Worm (Caenorhabditis elegans) whole organism, late embryonic: ENCODE data around the gene srw-71.

Source experiments
- C38D4.7 ChIP-seq: fragments of 200-800 bp; sonication (Bioruptor generic); optimal IDR thresholded peaks from 2 replicates; lab custom pipeline; 2018; ENCODE audit warnings: mild to moderate bottlenecking, missing genetic modification characterization, moderate library complexity, missing compliant biosample characterization
- F13H6.1 ChIP-seq: sonication (generic microtip); optimal IDR thresholded peaks from 2 replicates; lab custom pipeline; 2016; ENCODE audit warnings: missing genetic modification characterization, missing compliant biosample characterization
- K02D7.2 ChIP-seq: sonication (generic microtip); optimal IDR thresholded peaks from 2 replicates; lab custom pipeline; 2017; ENCODE audit warnings: mild to moderate bottlenecking, missing genetic modification characterization, missing compliant biosample characterization
- K09A11.1 ChIP-seq: sonication (generic microtip); optimal IDR thresholded peaks from 2 replicates; lab custom pipeline; 2017; ENCODE audit warnings: antibody characterized with exemption, mild to moderate bottlenecking, missing genetic modification characterization, missing compliant biosample characterization; ENCODE audit not compliant: insufficient read depth
- T23F11.4 ChIP-seq: fragments of 200-800 bp; sonication (Bioruptor generic); optimal IDR thresholded peaks from 2 replicates; lab custom pipeline; 2018; ENCODE audit warnings: mild to moderate bottlenecking, missing genetic modification characterization, missing compliant biosample characterization
- Y22D7AL.16 ChIP-seq: sonication (generic microtip); optimal IDR thresholded peaks from 2 replicates; lab custom pipeline; 2016; ENCODE audit warnings: missing genetic modification characterization, missing compliant biosample characterization
- ahr-1 ChIP-seq: sonication (generic microtip); optimal IDR thresholded peaks from 2 replicates; lab custom pipeline; 2016; ENCODE audit warnings: missing genetic modification characterization, missing compliant biosample characterization
- ama-1 ChIP-seq: fragments of 150-350 bp; optimal IDR thresholded peaks from 2 replicates; lab custom pipeline; 2014
- ceh-2 ChIP-seq: sonication (generic microtip); optimal IDR thresholded peaks from 2 replicates; lab custom pipeline; 2016; ENCODE audit warnings: missing genotype, missing genetic modification characterization, missing compliant biosample characterization
- ceh-30 ChIP-seq: fragments of 150-350 bp; optimal IDR thresholded peaks from 2 replicates; lab custom pipeline; 2014; ENCODE audit warnings: missing biosample characterization, missing genetic modification characterization
- ceh-31 ChIP-seq: sonication (generic microtip); optimal IDR thresholded peaks from 2 replicates; lab custom pipeline; 2016; ENCODE audit warnings: missing genetic modification characterization, missing compliant biosample characterization
- ceh-45 ChIP-seq: fragments of 200-800 bp; sonication (Bioruptor generic); IDR thresholded peaks from 2 replicates; pipeline ENCODE4 v1.3.6; 2022; ENCODE audit warnings: missing genetic modification reagents, missing genetic modification characterization, missing compliant biosample characterization
- ceh-48 ChIP-seq: sonication (generic microtip); optimal IDR thresholded peaks from 2 replicates; lab custom pipeline; 2016; ENCODE audit warnings: missing genetic modification characterization, inconsistent platforms, missing compliant biosample characterization
- dve-1 ChIP-seq: sonication (generic microtip); optimal IDR thresholded peaks from 2 replicates; lab custom pipeline; 2017; ENCODE audit warnings: antibody characterized with exemption, mild to moderate bottlenecking, missing genetic modification characterization, missing compliant biosample characterization
- elt-4 ChIP-seq: sonication (generic microtip); optimal IDR thresholded peaks from 2 replicates; lab custom pipeline; 2016; ENCODE audit warnings: missing genetic modification characterization, missing compliant biosample characterization
- eyg-1 ChIP-seq: sonication (generic microtip); optimal IDR thresholded peaks from 2 replicates; lab custom pipeline; 2016; ENCODE audit warnings: missing genotype, missing genetic modification characterization, missing compliant biosample characterization
- fax-1 ChIP-seq: sonication (generic microtip); optimal IDR thresholded peaks from 2 replicates; lab custom pipeline; 2016; ENCODE audit warnings: missing genotype, missing genetic modification characterization, missing compliant biosample characterization
- fkh-10 ChIP-seq: fragments of 150-350 bp; optimal IDR thresholded peaks from 2 replicates; lab custom pipeline; 2014; ENCODE audit warnings: missing biosample characterization, missing genetic modification reagents, missing genetic modification characterization
- fkh-6 ChIP-seq: sonication (generic microtip); optimal IDR thresholded peaks from 2 replicates; lab custom pipeline; 2016; ENCODE audit warnings: missing genetic modification characterization, missing compliant biosample characterization
- gmeb-2 ChIP-seq: sonication (generic microtip); optimal IDR thresholded peaks from 2 replicates; lab custom pipeline; 2016; ENCODE audit warnings: missing genetic modification characterization, inconsistent platforms, missing compliant biosample characterization
- hlh-13 ChIP-seq: fragments of 200-800 bp; sonication (Bioruptor generic); optimal IDR thresholded peaks from 2 replicates; lab custom pipeline; 2018; ENCODE audit warnings: mild to moderate bottlenecking, missing genetic modification characterization, missing compliant biosample characterization
- hlh-15 ChIP-seq: sonication (generic microtip); optimal IDR thresholded peaks from 2 replicates; lab custom pipeline; 2016; ENCODE audit warnings: missing genetic modification characterization, missing compliant biosample characterization
- hlh-8 ChIP-seq: sonication (generic microtip); optimal IDR thresholded peaks from 2 replicates; lab custom pipeline; 2016; ENCODE audit warnings: missing genotype, missing genetic modification characterization, missing compliant biosample characterization
- lim-6 ChIP-seq: sonication (generic microtip); optimal IDR thresholded peaks from 2 replicates; lab custom pipeline; 2016; ENCODE audit warnings: missing genetic modification characterization, missing compliant biosample characterization
- lin-11 ChIP-seq: fragments of 200-800 bp; sonication (Bioruptor generic); optimal IDR thresholded peaks from 2 replicates; lab custom pipeline; 2018; ENCODE audit warnings: mild to moderate bottlenecking, missing genetic modification characterization, missing compliant biosample characterization
- mec-3 ChIP-seq: sonication (generic microtip); optimal IDR thresholded peaks from 2 replicates; lab custom pipeline; 2016; ENCODE audit warnings: borderline replicate concordance, missing genetic modification characterization, missing compliant biosample characterization
- nhr-232 ChIP-seq: sonication (generic microtip); optimal IDR thresholded peaks from 2 replicates; lab custom pipeline; 2016; ENCODE audit warnings: missing genetic modification characterization, missing compliant biosample characterization
- npax-4 ChIP-seq: sonication (generic microtip); optimal IDR thresholded peaks from 2 replicates; lab custom pipeline; 2016; ENCODE audit warnings: missing genetic modification characterization, missing compliant biosample characterization
- odd-2 ChIP-seq: sonication (generic microtip); optimal IDR thresholded peaks from 2 replicates; lab custom pipeline; 2017; ENCODE audit warnings: antibody characterized with exemption, mild to moderate bottlenecking, missing genetic modification characterization, missing compliant biosample characterization
- pag-3 ChIP-seq: sonication (generic microtip); optimal IDR thresholded peaks from 2 replicates; lab custom pipeline; 2016; ENCODE audit warnings: missing compliant biosample characterization, missing genetic modification characterization, borderline replicate concordance
- pha-4 ChIP-seq: fragments of 150-350 bp; optimal IDR thresholded peaks from 2 replicates; lab custom pipeline; 2018; ENCODE audit warnings: missing biosample characterization, missing genetic modification reagents, missing genetic modification characterization
- pqm-1 ChIP-seq: sonication (generic microtip); optimal IDR thresholded peaks from 2 replicates; lab custom pipeline; 2016; ENCODE audit warnings: missing genetic modification characterization, missing compliant biosample characterization
- sdc-2 ChIP-seq: sonication (generic microtip); optimal IDR thresholded peaks from 2 replicates; lab custom pipeline; 2016; ENCODE audit warnings: missing genotype, missing genetic modification characterization, missing compliant biosample characterization
- tbx-7 ChIP-seq: sonication (generic microtip); optimal IDR thresholded peaks from 2 replicates; lab custom pipeline; 2016; ENCODE audit warnings: missing genotype, missing genetic modification characterization, missing compliant biosample characterization
- unc-3 ChIP-seq, 2 experiments: fragments of 200-800 bp in 1 of 2; sonication (Bioruptor generic) in 1 of 2; sonication (generic microtip) in 1 of 2; conservative IDR thresholded peaks in 1 of 2; optimal IDR thresholded peaks in 1 of 2; 2 replicates each; pipeline versions ENCODE4 v1.3.6 to Lab custom; 2016 to 2022; ENCODE audit warnings: missing compliant biosample characterization in 2 of 2, missing genetic modification characterization in 2 of 2, missing genetic modification reagents in 1 of 2
- unc-42 ChIP-seq: sonication (generic microtip); optimal IDR thresholded peaks from 2 replicates; lab custom pipeline; 2016; ENCODE audit warnings: missing genotype, missing genetic modification characterization, missing compliant biosample characterization
- unc-86 ChIP-seq: sonication (generic microtip); optimal IDR thresholded peaks from 2 replicates; lab custom pipeline; 2016; ENCODE audit warnings: missing genetic modification characterization, missing compliant biosample characterization

The srw-71 gene

ce11 chrV:7460898-7461297 is 30.0 kb upstream of the srw-71 start, which contains the start of gene srh-92:
TSS of gene srh-92 (minus strand) at chrV:7460998.
- no peak for TF ChIP-seq Y22D7AL.16
- TF ChIP-seq lin-11 (tag; lab: Kevin White, UChicago), result no peak
- no peak for TF ChIP-seq mec-3 (tag; lab: Kevin White, UChicago)
- no peak for TF ChIP-seq pag-3 (tag; lab: Kevin White, UChicago)
- TF ChIP-seq ceh-2 (tag; lab: Kevin White, UChicago), result no peak
- TF ChIP-seq eyg-1 (tag; lab: Kevin White, UChicago), result no peak
- TF ChIP-seq npax-4, result no peak
- no peak for TF ChIP-seq ceh-30
- no peak for TF ChIP-seq dve-1 (tag; lab: Kevin White, UChicago)
- TF ChIP-seq hlh-13, result no peak
- no peak for TF ChIP-seq F13H6.1 (tag; lab: Kevin White, UChicago)
- no peak for TF ChIP-seq ama-1 (lab: Kevin White, UChicago)
- no peak for TF ChIP-seq ceh-48
- no peak for TF ChIP-seq hlh-8 (tag; lab: Kevin White, UChicago)
- no peak for TF ChIP-seq hlh-15 (tag; lab: Kevin White, UChicago)

- TF ChIP-seq fax-1 (no peak), T23F11.4 (GFP tag; lab: Kevin White, UChicago) (no peak), unc-42 (no peak), nhr-232 (tag; lab: Kevin White, UChicago) (no peak), K09A11.1 (tag; lab: Kevin White, UChicago) (no peak), C38D4.7 (GFP tag; lab: Kevin White, UChicago) (no peak), hlh-8 (tag; lab: Kevin White, UChicago) (no peak), sdc-2 (no peak), unc-86 (no peak)
These were observed 24.1 kb upstream of the srw-71 start, which contains the start of gene F25E5.2 for ce11 chrV:7455008-7455407. TSS of gene F25E5.2 (plus strand) at chrV:7455308.

- TF ChIP-seq unc-3 (GFP tag; conservative IDR thresholded peaks at IDR 0.05; lab: Robert Waterston, UW), result no peak
- no peak for TF ChIP-seq unc-3 (tag; optimal IDR thresholded peaks at IDR 0.05; lab: Kevin White, UChicago)
- no peak for TF ChIP-seq ahr-1
- TF ChIP-seq K02D7.2 (tag; lab: Kevin White, UChicago), result no peak
- TF ChIP-seq ceh-30, result no peak
- TF ChIP-seq fkh-6 (tag; lab: Kevin White, UChicago), result no peak
- no peak for TF ChIP-seq unc-42
- TF ChIP-seq fkh-10 (GFP tag; lab: Kevin White, UChicago), result no peak
- TF ChIP-seq pha-4, result no peak
- no peak for TF ChIP-seq unc-86
- no peak for TF ChIP-seq odd-2 (tag; lab: Kevin White, UChicago)
- no peak for TF ChIP-seq ceh-45
- no peak for TF ChIP-seq pqm-1
- no peak for TF ChIP-seq ama-1 (lab: Kevin White, UChicago)
These were observed 23.3 kb upstream of the srw-71 start, which contains the start of gene try-8 for ce11 chrV:7454236-7454635. TSS of gene try-8 (minus strand) at chrV:7454336.

- TF ChIP-seq gmeb-2 (tag; lab: Kevin White, UChicago) (no peak), fkh-6 (tag; lab: Kevin White, UChicago) (no peak), hlh-15 (tag; lab: Kevin White, UChicago) (no peak), ceh-31 (no peak), elt-4 (no peak), tbx-7 (tag; lab: Kevin White, UChicago) (no peak), F13H6.1 (tag; lab: Kevin White, UChicago) (no peak), ama-1 (lab: Kevin White, UChicago) (no peak), lim-6 (tag; lab: Kevin White, UChicago) (no peak), ceh-48 (no peak), ahr-1 (no peak)
These were observed 20.5 kb upstream of the srw-71 start, which contains the start of gene try-11 for ce11 chrV:7451421-7451820. TSS of gene try-11 (plus strand) at chrV:7451721.
